Worm (Caenorhabditis elegans) whole organism, dauer: ENCODE results near the gene bath-42.

Experiments
- unc-62 ChIP-seq: sonication (generic microtip); optimal IDR thresholded peaks from 2 replicates; lab custom pipeline; 2017; ENCODE audit warnings: missing biosample characterization, missing genetic modification reagents, missing genetic modification characterization

The bath-42 gene

DNA sequence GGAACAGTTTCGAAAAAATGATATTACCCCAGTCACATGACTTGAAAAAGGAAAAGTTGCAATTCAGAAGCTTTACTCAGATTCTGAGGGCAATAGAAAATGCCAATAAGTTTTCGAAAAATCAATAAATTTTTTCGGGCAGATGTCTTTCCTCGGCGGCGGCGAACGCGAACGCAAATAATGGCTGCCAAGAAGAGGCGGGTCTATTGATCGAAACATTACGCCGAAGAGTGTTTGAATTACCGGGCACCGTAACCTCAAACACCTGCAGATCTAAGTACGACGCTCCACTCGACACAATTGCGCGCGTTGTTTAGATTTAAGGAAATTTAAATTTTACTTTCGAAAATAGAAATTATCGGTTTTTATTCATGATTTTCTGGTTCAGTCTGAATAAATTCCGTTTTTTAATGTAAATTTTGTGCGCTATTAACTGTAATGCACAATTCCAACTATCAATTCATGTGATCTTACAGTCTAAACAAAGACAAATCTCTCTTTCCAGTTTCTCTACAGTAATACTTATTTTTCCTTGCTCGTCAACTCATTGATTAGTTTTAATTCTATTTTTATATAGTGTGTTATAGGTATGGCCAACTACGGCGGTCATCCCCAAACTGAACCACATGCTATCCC lies 723 bp upstream of the bath-42 start, which contains the start of gene prp-8:
Gene prp-8, plus strand, starts transcription at position 586 of the 636 bp plus-strand sequence.
- no peak for TF ChIP-seq unc-62 (GFP tag; lab: Kevin White, UChicago)

DNA sequence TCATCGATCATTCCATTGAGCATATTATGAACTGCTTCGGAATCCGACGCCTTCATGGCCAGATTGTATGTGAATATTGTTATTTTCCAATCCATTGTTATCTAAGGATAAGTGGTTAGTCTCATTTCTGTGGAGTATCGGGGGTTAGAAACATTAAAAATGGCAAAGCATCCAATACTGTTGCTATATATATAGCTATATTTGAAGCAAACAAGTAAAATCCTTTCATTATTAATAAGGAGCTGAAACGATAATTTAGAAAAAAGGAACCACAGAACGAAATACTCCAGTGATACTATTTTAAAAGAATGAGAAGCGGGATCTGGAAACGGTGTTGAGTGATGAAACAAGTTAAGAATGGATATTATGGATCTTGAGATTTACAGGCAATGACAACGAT lies 1.9 kb downstream of the bath-42 start, which contains the start of gene inpp-5K:
Gene inpp-5K, minus strand, starts transcription at position 101 of the 400 bp plus-strand sequence.
- TF ChIP-seq unc-62 (GFP tag; lab: Kevin White, UChicago): no peak

DNA sequence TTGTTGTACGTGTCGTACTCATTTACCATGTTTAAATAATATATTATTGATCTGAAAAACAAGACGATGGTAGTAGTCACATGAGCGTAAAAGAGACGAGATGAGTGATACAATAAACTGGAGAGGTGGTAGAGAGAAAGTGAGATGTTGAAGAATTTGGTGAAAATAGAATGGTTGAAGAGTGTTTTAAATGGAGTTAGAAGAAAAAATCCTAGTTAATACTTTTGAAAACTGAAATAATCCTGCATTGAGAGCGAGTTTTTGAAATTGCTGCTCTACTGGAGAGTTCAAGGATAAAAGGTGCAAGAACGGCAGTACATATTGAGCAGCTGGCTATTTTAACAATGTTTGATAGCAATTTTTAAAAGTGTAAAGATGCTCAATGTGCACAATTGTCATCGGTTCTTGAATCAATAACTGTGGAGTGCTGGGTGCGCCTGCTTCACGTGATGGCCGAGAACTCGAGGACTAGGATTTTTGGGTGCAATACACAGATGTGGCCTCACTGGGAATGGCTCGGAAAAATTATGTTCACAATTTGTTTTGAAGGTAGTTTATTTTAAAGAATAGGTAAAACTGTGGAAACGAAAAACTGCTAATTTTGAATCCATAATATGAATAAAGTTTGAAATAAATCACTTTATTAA lies 4.9 kb downstream of the bath-42 start, which contains the start of gene atg-13:
Gene atg-13, minus strand, starts transcription at position 51 of the 647 bp plus-strand sequence.
- no peak for TF ChIP-seq unc-62 (GFP tag; lab: Kevin White, UChicago)

DNA sequence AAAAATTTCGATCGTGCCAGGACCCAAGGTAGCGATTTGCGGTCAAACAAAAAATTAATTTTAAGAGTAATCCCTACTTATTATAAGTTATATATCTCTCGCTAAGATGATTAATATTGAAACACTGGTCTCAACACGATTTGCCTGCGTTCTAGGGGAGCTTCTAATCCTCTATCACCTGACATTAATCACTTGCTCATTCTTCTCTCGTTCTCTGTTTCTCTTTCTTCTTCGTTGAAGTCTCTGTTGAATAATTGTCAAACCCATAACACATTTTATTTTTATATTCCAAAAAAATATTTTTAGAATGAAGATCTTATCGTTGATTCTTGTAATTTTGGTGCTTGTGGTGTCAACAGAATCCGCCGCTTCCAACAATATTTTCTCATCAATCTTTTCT lies 8.0 kb downstream of the bath-42 start, which contains the start of gene D2007.1:
Gene D2007.1, plus strand, starts transcription at position 301 of the 400 bp plus-strand sequence.
- no peak for TF ChIP-seq unc-62 (GFP tag; lab: Kevin White, UChicago)

DNA sequence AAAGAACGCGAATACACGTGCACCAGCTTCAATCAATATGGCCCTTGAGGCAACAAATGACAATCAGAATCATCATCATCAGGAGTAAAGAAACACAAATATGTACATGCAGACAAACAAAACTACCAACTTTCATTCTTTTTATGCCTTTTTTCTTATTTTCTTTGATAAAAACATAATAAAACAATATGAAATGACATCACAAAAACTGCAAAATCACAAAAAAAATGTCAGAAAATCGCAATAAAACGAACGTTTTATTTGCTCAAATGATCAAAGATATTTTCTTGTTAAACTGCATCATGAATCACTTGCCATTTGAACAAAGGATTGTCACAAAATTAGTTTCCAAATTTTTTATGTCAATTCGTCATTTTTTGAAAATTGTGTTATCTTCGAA lies 8.8 kb downstream of the bath-42 start:
- no peak for TF ChIP-seq unc-62 (GFP tag; lab: Kevin White, UChicago)

DNA sequence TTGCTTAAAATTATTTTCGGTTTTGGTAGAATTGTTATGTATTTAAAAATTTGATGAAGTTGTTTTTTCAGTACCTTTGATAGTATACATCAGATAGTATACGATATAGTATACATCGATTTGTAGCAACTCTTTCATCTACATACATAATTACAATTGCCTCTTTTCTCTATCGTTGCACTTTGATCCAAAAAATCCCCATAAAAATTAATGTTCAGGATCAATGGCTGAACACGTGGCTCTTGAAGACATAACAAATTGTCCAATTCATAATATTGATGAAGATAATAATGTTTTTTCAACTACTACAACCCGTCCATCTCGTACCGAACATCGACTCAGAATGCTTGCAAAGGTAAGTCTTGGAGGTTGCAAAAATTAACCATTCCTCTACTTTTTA lies 14.4 kb downstream of the bath-42 start, which contains the start of gene D2007.2:
Gene D2007.2, plus strand, starts transcription at position 213 of the 400 bp plus-strand sequence.
- TF ChIP-seq unc-62 (GFP tag; lab: Kevin White, UChicago): no peak

DNA sequence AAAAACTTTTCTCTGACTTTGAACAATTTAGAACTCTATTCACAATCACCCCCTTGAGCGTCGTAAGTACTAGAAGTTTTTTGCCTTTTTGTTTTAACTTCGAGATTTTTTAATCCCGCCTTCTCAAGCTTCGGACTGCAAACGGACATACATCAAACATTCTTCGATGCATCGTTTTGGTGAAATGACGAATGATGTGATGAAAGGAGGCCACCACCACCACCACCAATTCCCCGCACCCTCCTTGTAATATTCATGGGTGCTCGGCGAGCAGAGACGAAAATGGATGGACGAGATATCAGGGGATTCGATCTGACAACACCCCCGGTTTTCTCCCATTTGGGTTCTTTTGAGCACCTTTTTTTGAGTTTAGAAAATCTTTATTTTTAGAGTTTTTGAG lies 17.2 kb downstream of the bath-42 start:
- no peak for TF ChIP-seq unc-62 (GFP tag; lab: Kevin White, UChicago)

DNA sequence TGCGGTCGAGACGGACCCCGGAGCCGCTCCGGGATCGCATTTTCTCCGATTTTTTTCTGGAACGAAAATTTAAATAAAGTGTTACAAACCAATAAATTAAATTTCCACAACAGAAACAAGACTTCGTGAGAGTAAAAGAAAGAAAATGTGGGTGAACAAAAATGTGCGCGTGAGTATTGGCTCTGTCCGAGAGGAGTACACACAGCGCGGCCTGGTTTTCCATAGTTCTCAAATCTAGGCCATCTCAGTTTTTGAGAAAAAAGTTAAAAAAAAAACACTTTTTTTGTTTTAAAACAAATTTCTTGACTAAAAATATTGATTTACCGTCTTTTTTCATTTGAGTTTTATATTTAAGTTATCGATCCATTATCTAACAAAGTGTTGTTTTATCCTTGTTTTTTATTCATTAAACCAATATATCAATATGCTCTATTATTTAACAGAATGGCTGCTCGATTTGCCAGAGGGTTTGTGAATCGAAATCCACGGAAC lies 18.6 kb downstream of the bath-42 start, which contains the start of the genes C14B9.8 and mrpl-18:
Gene C14B9.8, minus strand, starts transcription at position 56 of the 492 bp plus-strand sequence.
Gene mrpl-18, plus strand, starts transcription at position 442 of the 492 bp plus-strand sequence.
- no peak for TF ChIP-seq unc-62 (GFP tag; lab: Kevin White, UChicago)

DNA sequence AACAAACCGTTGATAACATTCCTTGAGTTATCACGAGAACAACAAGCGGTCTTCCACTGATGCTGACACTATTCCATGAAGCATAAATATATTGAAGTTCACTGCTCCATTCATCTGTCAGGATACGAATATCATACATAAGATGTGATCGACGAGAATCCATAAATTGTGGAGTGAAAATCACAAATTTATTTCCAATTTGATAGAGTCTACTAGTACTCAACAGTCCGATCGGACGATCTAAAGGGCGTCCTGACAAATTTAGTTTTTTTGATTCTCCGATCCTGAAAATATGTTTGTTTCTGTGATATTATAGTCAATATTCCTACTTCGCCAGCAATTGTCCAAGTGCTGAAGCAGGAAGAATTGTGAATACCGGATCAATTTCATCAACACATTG lies 21.0 kb downstream of the bath-42 start:
- no peak for TF ChIP-seq unc-62 (GFP tag; lab: Kevin White, UChicago)

DNA sequence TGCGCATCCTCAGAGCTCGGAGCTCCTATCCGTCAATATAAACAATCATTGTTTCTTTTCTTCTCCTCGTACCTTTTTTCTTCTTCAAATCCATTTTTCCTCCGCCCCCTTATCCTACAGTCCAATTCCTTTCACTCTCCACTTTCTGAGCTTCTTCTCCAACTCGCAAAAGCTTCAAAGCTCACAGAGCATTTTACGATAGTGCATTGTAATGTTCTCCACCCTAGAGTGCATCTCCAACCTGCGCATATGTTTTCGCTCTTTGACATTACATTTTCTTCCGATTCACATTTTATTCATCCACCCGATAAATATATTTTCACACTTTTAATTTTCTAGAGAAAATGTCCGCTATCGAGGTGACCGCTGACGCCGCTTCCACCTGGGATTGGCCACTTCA lies 25.4 kb downstream of the bath-42 start, which contains the start of gene hsp-12.2:
Gene hsp-12.2, plus strand, starts transcription at position 301 of the 400 bp plus-strand sequence.
- no peak for TF ChIP-seq unc-62 (GFP tag; lab: Kevin White, UChicago)

DNA sequence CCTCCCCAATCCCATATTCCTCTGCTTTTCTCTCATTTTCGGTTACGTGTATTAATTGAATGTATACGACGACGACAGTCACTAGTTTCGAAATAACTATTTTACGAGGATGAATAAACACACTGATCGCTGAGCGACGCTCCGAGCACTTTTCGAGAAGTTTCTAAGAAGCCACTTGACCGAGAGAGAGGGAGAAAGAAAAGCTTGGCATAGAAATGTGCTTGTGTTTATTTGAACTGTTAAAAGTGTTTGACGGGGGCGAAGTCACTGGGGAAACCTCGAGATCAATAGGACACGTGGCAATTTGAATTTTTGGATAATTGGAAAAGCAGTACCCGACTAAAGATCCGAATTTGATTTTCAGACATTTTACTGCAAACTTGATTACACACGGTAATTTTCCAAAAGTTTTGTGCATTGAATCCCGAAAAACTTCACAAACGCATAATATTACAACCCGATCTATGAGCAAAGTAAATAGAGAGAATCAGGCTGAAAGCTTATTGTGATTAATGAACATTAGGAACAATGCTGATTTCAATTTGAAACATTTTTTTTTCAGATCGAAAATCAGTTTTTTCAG lies 26.6 kb downstream of the bath-42 start:
- no peak for TF ChIP-seq unc-62 (GFP tag; lab: Kevin White, UChicago)

DNA sequence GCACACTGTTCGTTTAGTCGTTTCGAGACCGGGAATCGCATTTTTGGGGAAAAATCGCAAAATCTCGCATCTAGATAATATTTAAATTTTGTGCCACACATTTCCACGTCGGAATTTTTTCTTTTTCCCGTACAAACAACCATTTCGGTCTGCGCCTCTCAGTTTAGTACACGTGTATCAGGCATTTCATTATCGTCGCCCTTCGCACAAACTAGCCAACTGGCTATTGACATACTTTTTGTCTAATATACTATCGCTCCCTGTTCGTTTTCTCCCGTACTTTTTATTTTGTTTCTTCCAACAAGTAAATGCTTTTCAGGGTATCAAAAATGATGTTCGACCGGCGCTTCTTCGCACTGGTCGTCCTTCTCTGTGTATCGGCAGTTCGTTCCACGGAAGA lies 29.8 kb downstream of the bath-42 start, which contains the start of gene C14B9.2:
Gene C14B9.2, plus strand, starts transcription at position 320 of the 400 bp plus-strand sequence.
- TF ChIP-seq unc-62 (GFP tag; lab: Kevin White, UChicago): no peak

DNA sequence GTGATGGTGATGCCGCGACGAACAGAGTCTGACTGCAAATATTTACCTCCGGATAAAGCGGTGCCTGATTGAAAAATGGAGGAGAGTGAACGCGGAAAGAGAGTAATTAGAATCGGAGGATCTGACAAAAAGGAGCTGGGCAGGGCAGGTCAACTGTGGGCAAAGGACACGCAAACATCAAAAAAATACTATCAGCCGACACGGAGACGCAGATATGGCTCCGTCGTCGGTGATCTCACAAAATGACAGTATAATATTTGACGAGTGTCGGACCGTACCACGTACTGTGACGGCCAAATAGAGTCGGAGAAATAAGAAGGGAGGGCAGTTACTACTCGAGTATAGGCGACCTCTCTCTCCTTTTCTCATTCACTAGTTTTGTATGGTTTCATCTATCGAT lies 30.7 kb downstream of the bath-42 start:
- no peak for TF ChIP-seq unc-62 (GFP tag; lab: Kevin White, UChicago)

DNA sequence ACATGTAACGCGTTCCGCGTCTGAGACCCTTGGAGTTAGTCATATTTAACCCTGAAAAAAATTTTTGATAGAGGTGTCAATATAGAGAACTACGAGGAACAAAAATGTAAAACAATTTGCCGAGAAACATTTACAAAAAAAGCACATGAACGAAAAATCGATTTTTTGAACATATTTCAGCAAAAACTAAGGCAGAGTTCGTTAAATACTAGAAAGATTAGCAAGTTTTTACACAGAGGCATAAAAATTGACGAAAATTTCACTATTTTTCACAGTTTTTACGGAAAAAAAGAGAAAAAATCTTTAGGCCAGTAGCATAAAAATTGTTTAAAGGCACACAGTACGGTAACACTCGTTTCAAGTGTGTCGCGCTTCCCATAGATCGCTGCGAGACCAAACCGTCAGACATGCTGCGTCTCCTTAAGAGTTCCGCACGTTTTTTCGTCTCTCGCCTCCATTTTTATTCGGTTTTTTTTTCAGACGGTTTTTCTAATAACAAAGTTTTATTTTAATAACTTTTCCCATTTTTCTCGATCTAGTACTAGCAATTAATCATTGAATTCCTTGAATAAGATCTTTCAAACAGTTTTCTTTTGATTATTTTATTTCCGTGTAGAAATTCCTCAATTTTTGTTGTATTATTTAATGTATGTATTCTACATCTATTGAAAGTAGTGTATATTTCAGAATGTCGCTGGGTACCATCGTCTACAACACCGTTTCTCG lies 32.8 kb downstream of the bath-42 start, which contains the start of the genes rpl-21 and C14B9.10:
Gene rpl-21, minus strand, starts transcription at position 51 of the 726 bp plus-strand sequence.
Gene C14B9.10, plus strand, starts transcription at position 676 of the 726 bp plus-strand sequence.
- TF ChIP-seq unc-62 (GFP tag; lab: Kevin White, UChicago): no peak

DNA sequence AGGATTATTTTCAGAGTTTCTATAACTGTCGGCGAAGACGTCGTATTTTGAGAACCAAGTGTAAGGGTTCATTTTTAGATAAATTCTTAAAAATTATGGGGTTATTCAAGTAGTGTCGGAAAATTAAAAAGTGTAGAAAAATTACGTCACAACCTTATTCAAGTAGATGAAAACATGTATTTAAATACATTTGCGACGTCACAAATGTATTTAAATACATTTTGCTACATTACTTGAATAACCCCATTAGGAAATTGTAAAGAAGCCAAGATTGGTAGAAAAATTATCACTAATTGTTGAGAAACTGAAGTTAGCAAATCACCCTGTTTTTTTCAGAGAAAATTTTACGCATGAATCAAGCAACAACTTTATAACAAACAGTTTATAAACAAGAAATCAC lies 34.0 kb downstream of the bath-42 start:
- no peak for TF ChIP-seq unc-62 (GFP tag; lab: Kevin White, UChicago)
